Worm (Caenorhabditis elegans) whole organism, L1 larva: ENCODE results near the gene K02D3.2.

ENCODE experiments used
- C34B4.2 ChIP-seq: sonication (generic microtip); optimal IDR thresholded peaks from 2 replicates; lab custom pipeline; 2017; ENCODE audit warnings: mild to moderate bottlenecking, missing genetic modification characterization, missing compliant biosample characterization
- Y116A8C.19 ChIP-seq: sonication (generic microtip); optimal IDR thresholded peaks from 2 replicates; lab custom pipeline; 2016; ENCODE audit warnings: missing compliant biosample characterization, missing genetic modification characterization, borderline replicate concordance
- aha-1 ChIP-seq: fragments of 150-350 bp; optimal IDR thresholded peaks from 2 replicates; lab custom pipeline; 2014; ENCODE audit warnings: missing biosample characterization, missing genetic modification characterization
- ama-1 ChIP-seq: fragments of 150-350 bp; optimal IDR thresholded peaks from 2 replicates; lab custom pipeline; 2014
- blmp-1 ChIP-seq: fragments of 150-350 bp; optimal IDR thresholded peaks from 2 replicates; lab custom pipeline; 2014; ENCODE audit warnings: missing biosample characterization, missing genetic modification characterization
- ceh-82 ChIP-seq, 3 experiments: fragments of 150-350 bp in 1 of 3; sonication (generic microtip) in 2 of 3; optimal IDR thresholded peaks; 2 replicates each; lab custom pipeline; 2014 to 2017; ENCODE audit warnings: missing biosample characterization in 3 of 3, missing genetic modification characterization in 3 of 3
- dpl-1 ChIP-seq, 3 experiments: fragments of 150-350 bp in 2 of 3; sonication (generic microtip) in 1 of 3; optimal IDR thresholded peaks; 2 replicates each; lab custom pipeline; 2014 to 2017; ENCODE audit warnings: missing biosample characterization in 3 of 3, missing genetic modification characterization in 3 of 3, missing genetic modification reagents in 3 of 3
- dsc-1 ChIP-seq: sonication (generic microtip); optimal IDR thresholded peaks from 2 replicates; lab custom pipeline; 2016; ENCODE audit warnings: mild to moderate bottlenecking, missing genetic modification characterization, missing compliant biosample characterization
- efl-1 ChIP-seq, 4 experiments: fragments of 150-350 bp; optimal IDR thresholded peaks in 3 of 4; peaks in 1 of 4; 1 replicate in 1 of 4; 2 replicates in 3 of 4; lab custom pipeline; 2014; ENCODE audit warnings: missing biosample characterization in 2 of 4, missing genetic modification characterization in 2 of 4, missing genetic modification reagents in 2 of 4
- egl-27 ChIP-seq, 2 experiments: fragments of 150-350 bp in 1 of 2; sonication (generic microtip); optimal IDR thresholded peaks; 3 replicates each; lab custom pipeline; 2017 to 2018; ENCODE audit warnings: missing biosample characterization in 2 of 2, missing genetic modification characterization in 2 of 2, missing genetic modification reagents in 2 of 2
- elt-2 ChIP-seq: sonication (generic microtip); optimal IDR thresholded peaks from 2 replicates; lab custom pipeline; 2016; ENCODE audit warnings: missing genetic modification characterization, mild to moderate bottlenecking, inconsistent platforms, missing compliant biosample characterization, missing genetic modification reagents
- elt-3 ChIP-seq, 6 experiments: fragments of 150-350 bp in 1 of 6; sonication (generic microtip); optimal IDR thresholded peaks; 2 replicates each; lab custom pipeline; 2017 to 2018; ENCODE audit warnings: missing biosample characterization in 6 of 6, missing genetic modification characterization in 6 of 6, inconsistent platforms in 1 of 6
- fkh-10 ChIP-seq: sonication (generic microtip); optimal IDR thresholded peaks from 2 replicates; lab custom pipeline; 2017; ENCODE audit warnings: missing biosample characterization, missing genetic modification reagents, missing genetic modification characterization
- fkh-8 ChIP-seq: sonication (generic microtip); optimal IDR thresholded peaks from 2 replicates; lab custom pipeline; 2016; ENCODE audit warnings: mild to moderate bottlenecking, missing genetic modification characterization, missing compliant biosample characterization
- isw-1 ChIP-seq: fragments of 200-800 bp; sonication (Bioruptor generic); IDR thresholded peaks from 2 replicates; pipeline ENCODE4 v1.3.6; 2022; ENCODE audit warnings: missing genetic modification characterization, missing compliant biosample characterization
- lin-14 ChIP-seq: fragments of 200-800 bp; sonication (Bioruptor generic); optimal IDR thresholded peaks from 2 replicates; lab custom pipeline; 2018; ENCODE audit warnings: mild to moderate bottlenecking, missing genetic modification characterization, moderate library complexity, missing compliant biosample characterization
- lin-35 ChIP-seq, 2 experiments: fragments of 150-350 bp; optimal IDR thresholded peaks; 2 replicates each; lab custom pipeline; 2014; ENCODE audit warnings: missing biosample characterization in 2 of 2, missing genetic modification characterization in 2 of 2, missing genetic modification reagents in 2 of 2
- lsy-2 ChIP-seq, 2 experiments: fragments of 150-350 bp; optimal IDR thresholded peaks; 2 replicates each; lab custom pipeline; 2014; ENCODE audit warnings: missing biosample characterization in 2 of 2, missing genetic modification characterization in 2 of 2
- mdl-1 ChIP-seq, 2 experiments: fragments of 150-350 bp; optimal IDR thresholded peaks; 2 replicates each; lab custom pipeline; 2014 to 2017; ENCODE audit warnings: missing biosample characterization in 2 of 2, missing genetic modification characterization in 2 of 2, inconsistent platforms in 1 of 2
- mep-1 ChIP-seq: fragments of 150-350 bp; optimal IDR thresholded peaks from 2 replicates; lab custom pipeline; 2014; ENCODE audit warnings: missing biosample characterization, missing genetic modification characterization
- nhr-19 ChIP-seq: fragments of 200-800 bp; sonication (Bioruptor generic); conservative IDR thresholded peaks from 2 replicates; pipeline ENCODE4 v1.3.6; 2022; ENCODE audit warnings: missing genetic modification characterization, missing compliant biosample characterization
- nhr-20 ChIP-seq: sonication (generic microtip); optimal IDR thresholded peaks from 2 replicates; lab custom pipeline; 2016; ENCODE audit warnings: mild to moderate bottlenecking, missing genetic modification characterization, missing compliant biosample characterization
- nhr-237 ChIP-seq: fragments of 150-350 bp; optimal IDR thresholded peaks from 2 replicates; lab custom pipeline; 2014; ENCODE audit warnings: missing biosample characterization, missing genetic modification characterization
- nhr-28 ChIP-seq: fragments of 150-350 bp; optimal IDR thresholded peaks from 2 replicates; lab custom pipeline; 2014; ENCODE audit warnings: missing biosample characterization, missing genetic modification characterization
- nhr-47 ChIP-seq: sonication (generic microtip); optimal IDR thresholded peaks from 2 replicates; lab custom pipeline; 2016; ENCODE audit warnings: mild to moderate bottlenecking, missing genetic modification characterization, moderate library complexity, missing compliant biosample characterization
- nhr-71 ChIP-seq: sonication (generic microtip); optimal IDR thresholded peaks from 2 replicates; lab custom pipeline; 2016; ENCODE audit warnings: mild to moderate bottlenecking, missing genetic modification characterization, moderate library complexity, missing compliant biosample characterization
- nhr-77 ChIP-seq: fragments of 150-350 bp; optimal IDR thresholded peaks from 2 replicates; lab custom pipeline; 2014; ENCODE audit warnings: missing biosample characterization, missing genetic modification characterization
- nhr-85 ChIP-seq: sonication (generic microtip); peaks from one replicate; lab custom pipeline; 2016; ENCODE audit warnings: missing genetic modification characterization, inconsistent platforms, missing compliant biosample characterization
- nhr-90 ChIP-seq: sonication (generic microtip); optimal IDR thresholded peaks from 2 replicates; lab custom pipeline; 2016; ENCODE audit warnings: mild to moderate bottlenecking, missing genetic modification characterization, missing compliant biosample characterization; ENCODE audit not compliant: poor library complexity
- rnt-1 ChIP-seq: sonication (generic microtip); optimal IDR thresholded peaks from 2 replicates; lab custom pipeline; 2016; ENCODE audit warnings: mild to moderate bottlenecking, missing genetic modification characterization, moderate library complexity, missing compliant biosample characterization
- skn-1 ChIP-seq: fragments of 150-350 bp; optimal IDR thresholded peaks from 2 replicates; lab custom pipeline; 2014; ENCODE audit warnings: missing biosample characterization, missing genetic modification characterization
- snu-23 ChIP-seq: sonication (generic microtip); optimal IDR thresholded peaks from 2 replicates; lab custom pipeline; 2016; ENCODE audit warnings: missing genetic modification characterization, missing compliant biosample characterization
- sox-4 ChIP-seq: sonication (generic microtip); optimal IDR thresholded peaks from 2 replicates; lab custom pipeline; 2016; ENCODE audit warnings: missing genetic modification characterization, missing compliant biosample characterization
- swsn-7 ChIP-seq: sonication (generic microtip); optimal IDR thresholded peaks from 2 replicates; lab custom pipeline; 2016; ENCODE audit warnings: missing genetic modification characterization, missing compliant biosample characterization
- tbx-2 ChIP-seq: sonication (generic microtip); optimal IDR thresholded peaks from 2 replicates; lab custom pipeline; 2016; ENCODE audit warnings: missing genetic modification characterization, missing compliant biosample characterization
- unc-86 ChIP-seq: sonication (generic microtip); optimal IDR thresholded peaks from 2 replicates; lab custom pipeline; 2016; ENCODE audit warnings: missing genetic modification characterization, missing compliant biosample characterization
- xbp-1 ChIP-seq: sonication (generic microtip); optimal IDR thresholded peaks from 2 replicates; lab custom pipeline; 2016; ENCODE audit warnings: missing genetic modification characterization, missing compliant biosample characterization
- zag-1 ChIP-seq: fragments of 150-350 bp; optimal IDR thresholded peaks from 2 replicates; lab custom pipeline; 2014; ENCODE audit warnings: missing biosample characterization, missing genetic modification characterization

K02D3.2 gene

DNA sequence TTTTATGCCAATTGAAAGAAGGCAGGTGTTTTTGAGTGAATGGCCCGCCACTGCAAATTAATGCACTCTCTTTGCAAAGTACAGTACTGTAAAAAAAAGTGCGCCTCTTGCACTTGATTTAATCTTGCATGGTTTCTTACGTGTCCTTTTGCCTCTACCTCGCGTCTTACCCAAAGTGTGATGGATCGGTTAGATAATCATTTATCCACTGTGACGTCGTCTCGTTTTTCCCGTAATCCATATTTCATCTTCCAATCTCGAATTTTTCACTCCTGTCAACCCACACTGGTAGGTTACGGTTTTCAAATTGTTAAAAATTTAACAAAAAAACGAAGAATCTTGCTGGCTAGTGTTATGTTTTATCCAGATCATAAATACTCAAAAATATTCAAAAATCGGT, 24.9 kb upstream of the K02D3.2 start (continued):
- TF ChIP-seq sox-4 (tag; lab: Kevin White, UChicago) (no peak), isw-1 (GFP tag; lab: Robert Waterston, UW) (no peak), egl-27 (tag; optimal IDR thresholded peaks at IDR 0.05; lab: Kevin White, UChicago) (no peak), mdl-1 (tag; optimal IDR thresholded peaks at IDR 0.05; lab: Kevin White, UChicago) (no peak)

DNA sequence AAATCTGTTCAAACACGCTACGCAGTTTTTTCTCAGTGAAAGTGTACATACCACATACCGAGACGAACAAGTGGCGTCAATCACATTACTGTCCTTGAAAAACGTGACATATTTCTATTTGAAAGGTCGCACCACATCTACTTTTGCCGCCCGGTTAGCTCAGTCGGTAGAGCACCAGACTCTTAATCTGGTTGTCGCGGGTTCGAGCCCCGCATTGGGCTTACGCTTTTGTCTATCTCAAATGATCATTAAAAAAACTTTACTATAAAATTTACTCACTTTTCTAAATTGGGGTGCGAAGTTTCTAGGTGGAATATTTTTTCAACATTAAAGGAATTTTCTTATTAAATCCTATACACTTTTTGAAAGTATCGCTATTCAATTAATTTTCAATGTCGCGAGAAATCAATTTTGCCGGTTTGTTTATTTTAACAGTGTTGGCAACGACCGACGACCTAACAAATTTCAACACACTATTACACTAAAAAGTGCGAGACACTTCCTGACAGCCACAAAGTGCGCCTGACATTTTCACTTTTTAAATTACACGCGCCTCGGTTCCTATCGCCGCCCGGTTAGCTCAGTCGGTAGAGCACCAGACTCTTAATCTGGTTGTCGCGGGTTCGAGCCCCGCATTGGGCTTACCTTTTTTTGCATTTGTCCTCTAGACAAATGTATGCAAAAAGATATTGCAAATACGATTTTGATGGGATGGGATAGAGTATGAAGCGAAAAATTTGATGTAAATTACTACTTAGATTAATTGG, 18.6 kb upstream of the K02D3.2 start:
- peak in 1 of 2 experiments; percentile 27 for TF ChIP-seq mdl-1 (tag; optimal IDR thresholded peaks at IDR 0.05; lab: Kevin White, UChicago)
- TF ChIP-seq Y116A8C.19 (tag; lab: Kevin White, UChicago): no peak
- no peak for TF ChIP-seq C34B4.2
- peak in 2 of 3 experiments; percentile 28 to 32 for TF ChIP-seq ceh-82 (tag; optimal IDR thresholded peaks at IDR 0.05; lab: Kevin White, UChicago)
- TF ChIP-seq skn-1 (tag; lab: Kevin White, UChicago): peak; percentile 16
- TF ChIP-seq egl-27 (tag; optimal IDR thresholded peaks at IDR 0.05; lab: Kevin White, UChicago): no peak
- peak in 2 of 6 experiments; percentile 35 to 36 for TF ChIP-seq elt-3 (tag; optimal IDR thresholded peaks at IDR 0.05; lab: Kevin White, UChicago)
- peak; percentile 46 for TF ChIP-seq snu-23 (GFP tag; lab: Kevin White, UChicago)
- peak in 1 of 3 experiments; percentile 2 for TF ChIP-seq dpl-1 (GFP tag; optimal IDR thresholded peaks at IDR 0.05; lab: Kevin White, UChicago)
- TF ChIP-seq nhr-28 (tag; lab: Kevin White, UChicago): no peak
- TF ChIP-seq nhr-19 (GFP tag; lab: Robert Waterston, UW): peak; percentile 58
- peak; percentile 29 for TF ChIP-seq nhr-90 (tag; lab: Kevin White, UChicago)
- TF ChIP-seq mep-1: peak; percentile 16
- no peak for TF ChIP-seq aha-1 (tag; lab: Kevin White, UChicago)
- no peak for TF ChIP-seq zag-1 (tag; lab: Kevin White, UChicago)
- TF ChIP-seq nhr-77 (tag; lab: Kevin White, UChicago): peak; percentile 40
- TF ChIP-seq nhr-85: peak; percentile 88
- peak; percentile 52 for TF ChIP-seq blmp-1
- TF ChIP-seq xbp-1: peak; percentile 16
- peak; percentile 42 for TF ChIP-seq elt-2 (tag; lab: Kevin White, UChicago)
- TF ChIP-seq lsy-2 (tag; optimal IDR thresholded peaks at IDR 0.05; lab: Kevin White, UChicago): peak in 1 of 2 experiments; percentile 21
- no peak for TF ChIP-seq ama-1
- TF ChIP-seq lin-35 (GFP tag; optimal IDR thresholded peaks at IDR 0.05; lab: Kevin White, UChicago): peak in 1 of 2 experiments; percentile 15
- peak; percentile 70 for TF ChIP-seq rnt-1
- TF ChIP-seq swsn-7 (tag; lab: Kevin White, UChicago): peak; percentile 23
- TF ChIP-seq nhr-237 (tag; lab: Kevin White, UChicago): no peak
- TF ChIP-seq dsc-1 (tag; lab: Kevin White, UChicago): peak; percentile 73
- peak; percentile 43 for TF ChIP-seq nhr-47 (tag; lab: Kevin White, UChicago)
- TF ChIP-seq efl-1 (optimal IDR thresholded peaks at IDR 0.05; lab: Kevin White, UChicago): no peak
- peak in 1 of 2 experiments; percentile 28 for TF ChIP-seq efl-1 (GFP tag; optimal IDR thresholded peaks at IDR 0.05 in 1 of 2; lab: Kevin White, UChicago)
- TF ChIP-seq lin-14 (GFP tag; lab: Kevin White, UChicago): peak; percentile 53
- peak; percentile 8 for TF ChIP-seq tbx-2 (tag; lab: Kevin White, UChicago)
- peak; percentile 40 for TF ChIP-seq nhr-71 (tag; lab: Kevin White, UChicago)
- peak; percentile 31 for TF ChIP-seq nhr-20 (tag; lab: Kevin White, UChicago)
- TF ChIP-seq unc-86 (tag; lab: Kevin White, UChicago): peak; percentile 13
- no peak for TF ChIP-seq fkh-10 (GFP tag; lab: Kevin White, UChicago)
- peak; percentile 47 for TF ChIP-seq fkh-8 (tag; lab: Kevin White, UChicago)
- TF ChIP-seq, all 84 proteins: peak for 27
